Fruit fly (Drosophila melanogaster) Kc167 (cell line): ENCODE measurements around the gene CG7430.

Source experiments
- Sin3A ChIP-seq: fragments of >200 bp; optimal IDR thresholded peaks from 2 replicates; lab custom pipeline; 2018; ENCODE audit warnings: missing external identifiers
- h ChIP-seq: fragments of >200 bp; optimal IDR thresholded peaks from 3 replicates; lab custom pipeline; 2018; ENCODE audit warnings: missing external identifiers
- psq ChIP-seq: fragments of >200 bp; optimal IDR thresholded peaks from 2 replicates; lab custom pipeline; 2017; ENCODE audit warnings: missing external identifiers
- ttk ChIP-seq: sonication (Bioruptor generic); optimal IDR thresholded peaks from 2 replicates; lab custom pipeline; 2017; ENCODE audit warnings: missing external identifiers

dm6 chr3L:17886545-17886944, 39.8 kb downstream of the CG7430 start, which contains the start of gene CG16775:
- TF ChIP-seq h (lab: Kevin White, UChicago) (no peak), ttk (lab: Kevin White, UChicago) (no peak), Sin3A (lab: Kevin White, UChicago) (no peak), psq (lab: Kevin White, UChicago) (no peak)
